Fruit fly (Drosophila melanogaster): ENCODE measurements around the gene BuGZ.

Gene BuGZ

dm6 chr2L:16718446-16719173 is 24.6 kb upstream of the BuGZ start (continued):
- TF ChIP-seq dsx (GFP tag; optimal IDR thresholded peaks at IDR 0.05; ENCODE audit: poor library complexity, severe bottlenecking) (no peak), CG3919 (GFP tag; optimal IDR thresholded peaks at IDR 0.05) (no peak), Hr4 (GFP tag; optimal IDR thresholded peaks at IDR 0.05) (no peak), CG32006 (GFP tag; optimal IDR thresholded peaks at IDR 0.05) (peak; percentile 23), fkh (GFP tag; optimal IDR thresholded peaks at IDR 0.05) (no peak), esn (GFP tag; optimal IDR thresholded peaks at IDR 0.05) (no peak), Eip78C (GFP tag) (peak; percentile 26), CG6854 (GFP tag; optimal IDR thresholded peaks at IDR 0.05) (no peak), CG1621 (tag; optimal IDR thresholded peaks at IDR 0.05) (no peak)

dm6 chr2L:16719643-16720515 is 23.3 kb upstream of the BuGZ start, which contains the start of gene Cyt-c-p:
Cyt-c-p (plus strand) TSS chr2L:16719932.
- TF ChIP-seq fd85E (GFP tag; optimal IDR thresholded peaks at IDR 0.05) (no peak), Sox15 (GFP tag; optimal IDR thresholded peaks at IDR 0.05) (no peak), CG32006 (GFP tag; optimal IDR thresholded peaks at IDR 0.05) (no peak), CG6854 (GFP tag; optimal IDR thresholded peaks at IDR 0.05) (peak; percentile 1), net (GFP tag; optimal IDR thresholded peaks at IDR 0.05) (no peak), CG1621 (tag; optimal IDR thresholded peaks at IDR 0.05) (peak; percentile 0), ss (GFP tag; optimal IDR thresholded peaks at IDR 0.05) (no peak), fkh (GFP tag; optimal IDR thresholded peaks at IDR 0.05) (peak; percentile 35), Sox14 (GFP tag; optimal IDR thresholded peaks at IDR 0.05) (peak; percentile 17), Eip78C (GFP tag) (peak; percentile 84), Smox (GFP tag; optimal IDR thresholded peaks at IDR 0.05) (no peak), dsx (GFP tag; optimal IDR thresholded peaks at IDR 0.05; ENCODE audit: poor library complexity, severe bottlenecking) (peak; percentile 8), vri (GFP tag; optimal IDR thresholded peaks at IDR 0.05) (peak; percentile 75), esn (GFP tag; optimal IDR thresholded peaks at IDR 0.05) (peak; percentile 21), OdsH (GFP tag; optimal IDR thresholded peaks at IDR 0.05) (no peak), Eip75B (GFP tag; optimal IDR thresholded peaks at IDR 0.05) (peak; percentile 11)

- peak; percentile 95 for TF ChIP-seq CG32006 (GFP tag; optimal IDR thresholded peaks at IDR 0.05)
- TF ChIP-seq ss (GFP tag; optimal IDR thresholded peaks at IDR 0.05): peak; percentile 95 to 96
- TF ChIP-seq spab (GFP tag; optimal IDR thresholded peaks at IDR 0.05): peak; percentile 92
- TF ChIP-seq achi (GFP tag; optimal IDR thresholded peaks at IDR 0.05): peak; percentile 97
- TF ChIP-seq Sox102F (GFP tag; optimal IDR thresholded peaks at IDR 0.05): peak; percentile 96
- peak; percentile 81 to 96 for TF ChIP-seq salr (GFP tag; optimal IDR thresholded peaks at IDR 0.05)
- TF ChIP-seq fd85E (GFP tag; optimal IDR thresholded peaks at IDR 0.05): peak; percentile 84
- peak; percentile 97 for TF ChIP-seq CG15336 (GFP tag; IDR thresholded peaks at IDR 0.05)
- TF ChIP-seq vri (GFP tag; optimal IDR thresholded peaks at IDR 0.05): peak; percentile 98
- peak; percentile 97 for TF ChIP-seq eg (GFP tag; IDR thresholded peaks at IDR 0.05)
- TF ChIP-seq Eip93F (GFP tag; optimal IDR thresholded peaks at IDR 0.05): peak; percentile 95
- TF ChIP-seq CG10669 (GFP tag; optimal IDR thresholded peaks at IDR 0.05): peak; percentile 95
- TF ChIP-seq CG6854 (GFP tag; optimal IDR thresholded peaks at IDR 0.05): peak; percentile 85
- TF ChIP-seq CG4318 (GFP tag; optimal IDR thresholded peaks at IDR 0.05): no peak
- peak; percentile 93 for TF ChIP-seq Sox14 (GFP tag; optimal IDR thresholded peaks at IDR 0.05)
- TF ChIP-seq Lpt (GFP tag; optimal IDR thresholded peaks at IDR 0.05): peak; percentile 94
- TF ChIP-seq CG6276 (GFP tag; optimal IDR thresholded peaks at IDR 0.05): peak; percentile 86
- peak; percentile 98 for TF ChIP-seq Met (GFP tag; optimal IDR thresholded peaks at IDR 0.05)
- TF ChIP-seq CG11762 (GFP tag; optimal IDR thresholded peaks at IDR 0.05; ENCODE audit: insufficient read depth): peak; percentile 97
- TF ChIP-seq Ets21C (GFP tag; optimal IDR thresholded peaks at IDR 0.05): peak; percentile 92
- TF ChIP-seq OdsH (GFP tag; optimal IDR thresholded peaks at IDR 0.05): peak; percentile 97
- peak; percentile 99 for TF ChIP-seq svp (GFP tag)
- peak; percentile 97 for TF ChIP-seq net (GFP tag; optimal IDR thresholded peaks at IDR 0.05)
- TF ChIP-seq CG6792 (GFP tag; optimal IDR thresholded peaks at IDR 0.05): peak; percentile 94
- TF ChIP-seq topi (GFP tag; optimal IDR thresholded peaks at IDR 0.05): peak; percentile 98
- peak; percentile 98 for TF ChIP-seq esn (GFP tag; optimal IDR thresholded peaks at IDR 0.05)
- TF ChIP-seq CG16779 (tag; optimal IDR thresholded peaks at IDR 0.05): peak; percentile 82
- TF ChIP-seq Hr4 (GFP tag; optimal IDR thresholded peaks at IDR 0.05): peak; percentile 97
- peak; percentile 94 for TF ChIP-seq CG11902 (GFP tag; optimal IDR thresholded peaks at IDR 0.05)
- TF ChIP-seq CG6163 (GFP tag; IDR thresholded peaks at IDR 0.05): peak; percentile 97
- TF ChIP-seq fkh (GFP tag; optimal IDR thresholded peaks at IDR 0.05): peak; percentile 49
- TF ChIP-seq Eip75B (GFP tag; optimal IDR thresholded peaks at IDR 0.05): peak; percentile 97
Measured at dm6 chr2L:16720707-16721700, 22.2 kb upstream of the BuGZ start.
